Worm (Caenorhabditis elegans) whole organism, early embryonic: ENCODE data around the gene C53A3.4.

Experiments used
- aly-1 ChIP-seq: sonication (generic microtip); optimal IDR thresholded peaks from 2 replicates; lab custom pipeline; 2016; ENCODE audit warnings: missing genetic modification characterization, missing compliant biosample characterization
- ama-1 ChIP-seq: fragments of 150-350 bp; optimal IDR thresholded peaks from 2 replicates; lab custom pipeline; 2014
- ceh-13 ChIP-seq: fragments of 200-800 bp; sonication (Bioruptor generic); optimal IDR thresholded peaks from 2 replicates; lab custom pipeline; 2018; ENCODE audit warnings: mild to moderate bottlenecking, missing genetic modification characterization, missing compliant biosample characterization
- ceh-36 ChIP-seq: sonication (generic microtip); optimal IDR thresholded peaks from 2 replicates; lab custom pipeline; 2016; ENCODE audit warnings: missing genetic modification characterization, inconsistent platforms, missing compliant biosample characterization
- hmbx-1 ChIP-seq: sonication (generic microtip); optimal IDR thresholded peaks from 2 replicates; lab custom pipeline; 2016; ENCODE audit warnings: mild to moderate bottlenecking, missing genetic modification characterization, missing compliant biosample characterization
- scrt-1 ChIP-seq: fragments of 200-800 bp; sonication (Bioruptor generic); IDR thresholded peaks from 2 replicates; pipeline ENCODE4 v1.3.6; 2022; ENCODE audit warnings: missing genetic modification characterization, missing compliant biosample characterization
- tbx-37 ChIP-seq: fragments of 200-800 bp; sonication (Bioruptor generic); conservative IDR thresholded peaks from 2 replicates; pipeline ENCODE4 v1.3.6; 2022; ENCODE audit warnings: missing genetic modification reagents, missing genetic modification characterization, missing compliant biosample characterization

DNA sequence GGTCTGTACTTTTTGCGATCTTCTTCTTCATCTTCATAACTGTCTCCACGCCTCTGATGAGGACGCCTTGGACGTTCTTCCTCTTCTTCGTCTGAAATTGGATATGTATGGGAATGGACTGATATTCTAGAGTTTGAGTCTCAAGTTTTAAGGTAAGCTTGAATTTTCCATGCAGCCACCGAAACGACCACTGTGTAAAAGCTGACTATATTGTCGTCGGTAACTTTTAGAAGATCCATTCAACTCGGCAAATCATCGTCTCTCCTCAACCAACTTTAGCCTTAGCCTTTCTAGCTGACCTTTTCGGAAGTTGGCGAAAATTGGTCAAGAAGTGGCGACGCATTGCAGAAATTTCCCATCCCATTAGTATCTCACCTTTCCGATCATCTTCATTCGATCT is 34.3 kb downstream of the C53A3.4 start:
- no peak for TF ChIP-seq aly-1 (tag; lab: Kevin White, UChicago)
- TF ChIP-seq ama-1 (lab: Kevin White, UChicago): no peak
- no peak for TF ChIP-seq ceh-36 (tag; lab: Kevin White, UChicago)
- TF ChIP-seq ceh-13: no peak
- no peak for TF ChIP-seq scrt-1 (GFP tag; lab: Robert Waterston, UW)
- TF ChIP-seq tbx-37 (GFP tag; lab: Robert Waterston, UW): no peak
- TF ChIP-seq hmbx-1 (tag; lab: Kevin White, UChicago): no peak
